Worm (Caenorhabditis elegans): Measurements from ENCODE around the gene Y54F10BM.9.

- TF ChIP-seq rnt-1 (tag; optimal IDR thresholded peaks at IDR 0.05) (no peak), tbx-2 (tag; optimal IDR thresholded peaks at IDR 0.05) (no peak), elt-4 (tag; optimal IDR thresholded peaks at IDR 0.05) (no peak), nhr-11 (tag; optimal IDR thresholded peaks at IDR 0.05) (no peak), sox-4 (tag; optimal IDR thresholded peaks at IDR 0.05) (no peak), unc-55 (GFP tag; optimal IDR thresholded peaks at IDR 0.05) (no peak), mec-3 (tag; optimal IDR thresholded peaks at IDR 0.05; ENCODE audit: borderline replicate concordance) (no peak), pha-4 (tag; optimal IDR thresholded peaks at IDR 0.05) (no peak), ceh-9 (tag; optimal IDR thresholded peaks at IDR 0.05) (no peak)
Measured at ce11 chrIII:2288261-2288660, 16.5 kb downstream of the Y54F10BM.9 start.

All from whole organism, late embryonic.